Fruit fly (Drosophila melanogaster) whole organism: ENCODE measurements around the gene Tre1.

Experiments
- CG8478 ChIP-seq: fragments of >200 bp; optimal IDR thresholded peaks from 2 replicates; lab custom pipeline; 2018; ENCODE audit warnings: inconsistent platforms
- Dll ChIP-seq: fragments of >200 bp; optimal IDR thresholded peaks from 2 replicates; lab custom pipeline; 2017
- EcR ChIP-seq, 2 experiments: fragments of >200 bp; optimal IDR thresholded peaks; 2 replicates each; lab custom pipeline; 2017; ENCODE audit warnings: missing biosample characterization in 2 of 2, missing genetic modification characterization in 2 of 2, missing genetic modification reagents in 2 of 2
- pan ChIP-seq: fragments of >200 bp; optimal IDR thresholded peaks from 2 replicates; lab custom pipeline; 2017
- psq ChIP-seq: fragments of >200 bp; optimal IDR thresholded peaks from 2 replicates; lab custom pipeline; 2017
- usp ChIP-seq: fragments of >200 bp; optimal IDR thresholded peaks from 2 replicates; lab custom pipeline; 2017; ENCODE audit warnings: missing biosample characterization, missing genetic modification characterization, mixed read lengths

The Tre1 gene

DNA sequence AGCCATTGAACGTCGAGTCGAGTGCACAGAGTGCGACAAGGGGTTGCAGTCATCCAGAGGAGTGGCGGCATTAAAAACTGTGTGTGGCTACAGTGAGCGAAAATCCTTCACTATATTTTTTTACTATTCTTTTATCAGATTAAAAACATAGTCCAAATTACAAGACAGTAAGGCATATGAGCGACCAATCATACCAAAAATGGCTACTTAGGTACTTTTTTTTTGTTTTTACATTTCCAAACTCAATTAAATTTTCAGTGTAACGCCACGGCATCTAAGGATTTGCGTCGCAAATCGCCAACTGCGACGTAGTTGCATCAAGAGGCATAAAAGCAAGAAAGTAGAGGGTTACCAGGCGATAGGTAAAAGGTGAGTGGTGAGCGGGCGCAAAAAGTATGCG lies 40.7 kb downstream of the Tre1 start:
- TF ChIP-seq Dll (lab: Kevin White, UChicago): no peak
- TF ChIP-seq CG8478 (lab: Kevin White, UChicago): no peak
- TF ChIP-seq pan (lab: Kevin White, UChicago): no peak
- no peak for TF ChIP-seq psq (lab: Kevin White, UChicago)
- no peak for TF ChIP-seq usp (GFP tag; lab: Kevin White, UChicago)
- no peak for TF ChIP-seq EcR (GFP tag; optimal IDR thresholded peaks at IDR 0.05; lab: Kevin White, UChicago)

DNA sequence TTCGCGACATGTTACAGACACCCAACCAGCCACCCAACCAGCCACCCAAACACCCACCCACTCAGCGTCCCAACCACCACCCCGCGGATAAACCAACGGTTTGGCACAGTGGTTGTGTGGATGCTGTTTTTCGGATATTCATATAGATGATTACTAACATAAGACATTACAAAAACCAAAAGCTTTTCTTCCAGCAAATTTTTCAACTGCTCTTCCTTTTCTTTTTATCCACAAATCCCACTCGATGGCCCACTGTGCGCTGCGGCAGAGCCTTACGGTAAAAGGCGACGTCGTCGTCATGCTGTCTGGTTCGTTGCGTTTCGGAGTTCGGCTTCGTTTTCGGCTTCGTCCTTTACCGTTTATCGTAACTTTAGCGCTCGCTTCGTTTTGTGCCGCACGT lies 41.2 kb downstream of the Tre1 start:
- TF ChIP-seq usp (GFP tag; lab: Kevin White, UChicago): no peak
- TF ChIP-seq Dll (lab: Kevin White, UChicago): no peak
- no peak for TF ChIP-seq EcR (GFP tag; optimal IDR thresholded peaks at IDR 0.05; lab: Kevin White, UChicago)
- no peak for TF ChIP-seq CG8478 (lab: Kevin White, UChicago)
- TF ChIP-seq psq (lab: Kevin White, UChicago): no peak
- TF ChIP-seq pan (lab: Kevin White, UChicago): no peak

- TF ChIP-seq psq (lab: Kevin White, UChicago): no peak
- TF ChIP-seq Dll (lab: Kevin White, UChicago): no peak
- TF ChIP-seq usp (GFP tag; lab: Kevin White, UChicago): no peak
- TF ChIP-seq EcR (GFP tag; optimal IDR thresholded peaks at IDR 0.05; lab: Kevin White, UChicago): no peak
- no peak for TF ChIP-seq pan (lab: Kevin White, UChicago)
- TF ChIP-seq CG8478 (lab: Kevin White, UChicago): no peak
Observed at dm6 chrX:5637543-5637942, 42.2 kb downstream of the Tre1 start.

DNA sequence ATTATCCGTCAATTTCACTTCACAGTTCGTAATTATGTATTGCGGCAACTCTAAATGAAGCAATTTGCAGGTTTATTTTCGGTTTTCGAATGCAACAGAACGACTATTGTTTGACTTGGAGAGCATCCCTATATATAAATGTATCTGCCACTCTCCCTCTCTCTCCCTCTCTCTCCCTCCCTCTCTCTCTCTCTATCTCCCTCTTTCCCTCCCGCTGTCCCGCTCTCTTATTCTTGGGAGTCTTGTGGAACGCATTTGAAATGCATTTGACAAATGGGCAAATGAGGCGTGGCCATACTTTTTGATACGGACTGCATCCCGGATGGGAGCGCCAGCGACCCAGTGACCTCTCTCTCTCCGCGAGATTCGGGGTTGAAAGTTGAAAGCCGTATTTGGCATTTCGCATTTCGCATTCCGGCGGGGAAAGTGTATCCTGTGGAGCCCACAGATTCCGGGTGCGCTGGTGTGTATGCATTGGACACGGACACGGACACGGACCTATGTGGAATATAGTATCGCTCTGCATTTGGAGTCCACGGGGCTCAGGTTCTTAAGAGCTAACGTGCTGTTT lies 43.2 kb downstream of the Tre1 start:
- TF ChIP-seq psq (lab: Kevin White, UChicago): no peak
- TF ChIP-seq usp (GFP tag; lab: Kevin White, UChicago): no peak
- TF ChIP-seq pan (lab: Kevin White, UChicago): no peak
- no peak for TF ChIP-seq EcR (GFP tag; optimal IDR thresholded peaks at IDR 0.05; lab: Kevin White, UChicago)
- no peak for TF ChIP-seq Dll (lab: Kevin White, UChicago)
- TF ChIP-seq CG8478 (lab: Kevin White, UChicago): no peak

DNA sequence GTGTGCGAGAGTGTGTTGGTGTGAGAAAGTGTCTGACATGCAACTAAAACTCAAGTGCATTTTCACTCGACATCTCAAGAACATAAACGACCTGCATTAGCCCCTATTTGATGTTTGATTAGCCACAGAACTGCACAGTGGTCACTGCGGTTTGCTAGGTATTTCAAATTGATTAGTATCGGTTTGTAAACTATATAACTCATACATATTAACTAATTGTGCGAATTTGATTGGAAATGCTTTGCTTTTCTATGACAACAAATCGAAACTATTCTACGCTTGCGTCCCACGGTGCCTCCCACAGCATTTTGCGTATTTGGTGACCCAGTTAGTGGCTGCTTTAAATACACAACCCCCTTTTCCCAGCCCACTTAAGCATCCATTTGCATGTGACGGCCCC lies 45.1 kb downstream of the Tre1 start:
- TF ChIP-seq psq (lab: Kevin White, UChicago) (no peak), pan (lab: Kevin White, UChicago) (no peak), usp (GFP tag; lab: Kevin White, UChicago) (no peak), CG8478 (lab: Kevin White, UChicago) (no peak), EcR (GFP tag; optimal IDR thresholded peaks at IDR 0.05; lab: Kevin White, UChicago) (no peak), Dll (lab: Kevin White, UChicago) (no peak)
